Fruit fly (Drosophila melanogaster) whole organism, prepupa: ENCODE measurements around the gene Eig71Ek.

Source experiments
- Blimp-1 ChIP-seq: fragments of 200-800 bp; sonication (Bioruptor generic); optimal IDR thresholded peaks from 3 replicates; lab custom pipeline; 2017; ENCODE audit warnings: missing biosample characterization, missing genetic modification characterization, mild to moderate bottlenecking, moderate library complexity, missing genetic modification reagents
- CG10631 ChIP-seq: fragments of 200-800 bp; sonication (Bioruptor generic); optimal IDR thresholded peaks from 2 replicates; lab custom pipeline; 2016; ENCODE audit warnings: missing biosample characterization, missing genetic modification characterization
- CG10669 ChIP-seq: fragments of 200-800 bp; sonication (Bioruptor generic); optimal IDR thresholded peaks from 3 replicates; lab custom pipeline; 2018; ENCODE audit warnings: missing biosample characterization, mild to moderate bottlenecking, missing genetic modification characterization, moderate library complexity
- CG11294 ChIP-seq: fragments of 200-800 bp; sonication (Bioruptor generic); IDR thresholded peaks from 2 replicates; pipeline ENCODE4 v1.3.6; 2022; ENCODE audit warnings: missing biosample characterization, missing genetic modification characterization
- CG11762 ChIP-seq: fragments of 200-800 bp; sonication (Bioruptor generic); optimal IDR thresholded peaks from 3 replicates; lab custom pipeline; 2016; ENCODE audit warnings: missing biosample characterization, missing genetic modification characterization; ENCODE audit not compliant: insufficient read depth
- CG11902 ChIP-seq: fragments of 200-800 bp; sonication (Bioruptor generic); optimal IDR thresholded peaks from 3 replicates; lab custom pipeline; 2016; ENCODE audit warnings: missing biosample characterization, missing genetic modification characterization
- CG1621 ChIP-seq: fragments of 200-800 bp; sonication (Bioruptor generic); optimal IDR thresholded peaks from 3 replicates; lab custom pipeline; 2018; ENCODE audit warnings: missing biosample characterization, mild to moderate bottlenecking, missing genetic modification characterization
- CG16779 ChIP-seq: fragments of 200-800 bp; sonication (Bioruptor generic); optimal IDR thresholded peaks from 3 replicates; lab custom pipeline; 2017; ENCODE audit warnings: missing biosample characterization, mild to moderate bottlenecking, missing genetic modification characterization
- CG3032 ChIP-seq: fragments of 200-800 bp; optimal IDR thresholded peaks from 2 replicates; lab custom pipeline; 2019; ENCODE audit warnings: missing biosample characterization, mild to moderate bottlenecking, missing genetic modification characterization, moderate library complexity
- CG31627 ChIP-seq: fragments of 200-800 bp; sonication (Bioruptor generic); optimal IDR thresholded peaks from 3 replicates; lab custom pipeline; 2016; ENCODE audit warnings: missing biosample characterization, missing genetic modification characterization
- CG32006 ChIP-seq: fragments of 200-800 bp; sonication (Bioruptor generic); optimal IDR thresholded peaks from 3 replicates; lab custom pipeline; 2017; ENCODE audit warnings: missing biosample characterization, mild to moderate bottlenecking, missing genetic modification characterization
- CG3919 ChIP-seq: fragments of 200-800 bp; sonication (Bioruptor generic); optimal IDR thresholded peaks from 3 replicates; lab custom pipeline; 2016; ENCODE audit warnings: missing biosample characterization, missing genetic modification characterization
- CG4318 ChIP-seq: fragments of 200-800 bp; sonication (Bioruptor generic); optimal IDR thresholded peaks from 3 replicates; lab custom pipeline; 2017; ENCODE audit warnings: missing biosample characterization, mild to moderate bottlenecking, missing genetic modification characterization
- CG6163 ChIP-seq: fragments of 200-800 bp; sonication (Bioruptor generic); IDR thresholded peaks from 3 replicates; pipeline ENCODE4 v1.3.6; 2022; ENCODE audit warnings: missing biosample characterization, missing genetic modification characterization
- CG6276 ChIP-seq: fragments of 200-800 bp; sonication (Bioruptor generic); optimal IDR thresholded peaks from 2 replicates; lab custom pipeline; 2017; ENCODE audit warnings: missing biosample characterization, mild to moderate bottlenecking, missing genetic modification characterization
- CG6792 ChIP-seq: fragments of 200-800 bp; sonication (Bioruptor generic); optimal IDR thresholded peaks from 3 replicates; lab custom pipeline; 2016; ENCODE audit warnings: missing biosample characterization, missing genetic modification characterization
- CG6808 ChIP-seq: fragments of 200-800 bp; sonication (Bioruptor generic); optimal IDR thresholded peaks from 3 replicates; lab custom pipeline; 2017; ENCODE audit warnings: missing biosample characterization, missing genetic modification characterization, mild to moderate bottlenecking, moderate library complexity, missing genetic modification reagents
- CG6854 ChIP-seq: fragments of 200-800 bp; sonication (Bioruptor generic); optimal IDR thresholded peaks from 2 replicates; lab custom pipeline; 2017; ENCODE audit warnings: missing biosample characterization, mild to moderate bottlenecking, missing genetic modification characterization
- CG8119 ChIP-seq: fragments of 200-800 bp; sonication (Bioruptor generic); IDR thresholded peaks from 3 replicates; pipeline ENCODE4 v1.3.6; 2022; ENCODE audit warnings: missing biosample characterization, missing genetic modification characterization
- CG8319 ChIP-seq: fragments of 200-800 bp; sonication (Bioruptor generic); optimal IDR thresholded peaks from 3 replicates; lab custom pipeline; 2016; ENCODE audit warnings: missing biosample characterization, missing genetic modification characterization
- CG8632 ChIP-seq: fragments of 200-800 bp; sonication (Bioruptor generic); optimal IDR thresholded peaks from 3 replicates; lab custom pipeline; 2016; ENCODE audit warnings: missing biosample characterization, missing genetic modification characterization
- CG9139 ChIP-seq: fragments of 200-800 bp; sonication (Bioruptor generic); optimal IDR thresholded peaks from 3 replicates; lab custom pipeline; 2017; ENCODE audit warnings: missing biosample characterization, mild to moderate bottlenecking, missing genetic modification characterization
- Eip75B ChIP-seq: fragments of 200-800 bp; sonication (Bioruptor generic); optimal IDR thresholded peaks from 3 replicates; lab custom pipeline; 2016; ENCODE audit warnings: missing biosample characterization, missing genetic modification characterization
- Eip78C ChIP-seq: fragments of 200-800 bp; sonication (Bioruptor generic); peaks from one replicate; lab custom pipeline; 2016; ENCODE audit warnings: missing biosample characterization, missing genetic modification characterization
- Eip93F ChIP-seq: fragments of 200-800 bp; sonication (Bioruptor generic); optimal IDR thresholded peaks from 2 replicates; lab custom pipeline; 2016; ENCODE audit warnings: missing biosample characterization, mild to moderate bottlenecking, missing genetic modification characterization
- Ets96B ChIP-seq: fragments of 200-800 bp; optimal IDR thresholded peaks from 2 replicates; lab custom pipeline; 2019; ENCODE audit warnings: missing biosample characterization, mild to moderate bottlenecking, missing genetic modification characterization, moderate library complexity
- Gug ChIP-seq: fragments of 200-800 bp; sonication (Bioruptor generic); IDR thresholded peaks from 2 replicates; pipeline ENCODE4 v1.3.6; 2022; ENCODE audit warnings: missing biosample characterization, missing genetic modification characterization
- Hr39 ChIP-seq: fragments of 200-800 bp; sonication (Bioruptor generic); optimal IDR thresholded peaks from 2 replicates; lab custom pipeline; 2016; ENCODE audit warnings: missing biosample characterization, missing genetic modification characterization
- Hr4 ChIP-seq: fragments of 200-800 bp; sonication (Bioruptor generic); optimal IDR thresholded peaks from 3 replicates; lab custom pipeline; 2016; ENCODE audit warnings: missing biosample characterization, missing genetic modification characterization
- Lpt ChIP-seq: fragments of 200-800 bp; sonication (Bioruptor generic); optimal IDR thresholded peaks from 3 replicates; lab custom pipeline; 2016; ENCODE audit warnings: missing biosample characterization, missing genetic modification characterization
- OdsH ChIP-seq: fragments of 200-800 bp; sonication (Bioruptor generic); optimal IDR thresholded peaks from 3 replicates; lab custom pipeline; 2016; ENCODE audit warnings: missing biosample characterization, missing genetic modification characterization
- Smox ChIP-seq: fragments of 200-800 bp; sonication (Bioruptor generic); optimal IDR thresholded peaks from 3 replicates; lab custom pipeline; 2016; ENCODE audit warnings: missing biosample characterization, missing genetic modification characterization
- Sox102F ChIP-seq: fragments of 200-800 bp; sonication (Bioruptor generic); optimal IDR thresholded peaks from 2 replicates; lab custom pipeline; 2016; ENCODE audit warnings: missing biosample characterization, mild to moderate bottlenecking, missing genetic modification characterization
- Sox15 ChIP-seq: fragments of 200-800 bp; sonication (Bioruptor generic); optimal IDR thresholded peaks from 3 replicates; lab custom pipeline; 2016; ENCODE audit warnings: missing biosample characterization, missing genetic modification characterization
- achi ChIP-seq: fragments of 200-800 bp; sonication (Bioruptor generic); optimal IDR thresholded peaks from 3 replicates; lab custom pipeline; 2016; ENCODE audit warnings: missing biosample characterization, missing genetic modification characterization
- acj6 ChIP-seq: fragments of 200-800 bp; sonication (Bioruptor generic); optimal IDR thresholded peaks from 3 replicates; lab custom pipeline; 2016; ENCODE audit warnings: missing biosample characterization, missing genetic modification characterization
- cyc ChIP-seq: fragments of 200-800 bp; sonication (Bioruptor generic); optimal IDR thresholded peaks from 3 replicates; lab custom pipeline; 2016; ENCODE audit warnings: missing biosample characterization, missing genetic modification characterization
- dac ChIP-seq: fragments of 200-800 bp; sonication (Bioruptor generic); optimal IDR thresholded peaks from 2 replicates; lab custom pipeline; 2017; ENCODE audit warnings: missing biosample characterization, mild to moderate bottlenecking, missing genetic modification characterization
- eg ChIP-seq: fragments of 200-800 bp; sonication (Bioruptor generic); IDR thresholded peaks from 3 replicates; pipeline ENCODE4 v1.3.6; 2022; ENCODE audit warnings: missing biosample characterization, missing genetic modification characterization
- esn ChIP-seq: fragments of 200-800 bp; sonication (Bioruptor generic); optimal IDR thresholded peaks from 2 replicates; lab custom pipeline; 2016; ENCODE audit warnings: missing biosample characterization, mild to moderate bottlenecking, missing genetic modification characterization, moderate library complexity
- fd59A ChIP-seq: fragments of 200-800 bp; sonication (Bioruptor generic); optimal IDR thresholded peaks from 2 replicates; lab custom pipeline; 2017; ENCODE audit warnings: missing biosample characterization, mild to moderate bottlenecking, missing genetic modification characterization, missing genetic modification reagents
- fd85E ChIP-seq: fragments of 200-800 bp; sonication (Bioruptor generic); optimal IDR thresholded peaks from 3 replicates; lab custom pipeline; 2016; ENCODE audit warnings: missing biosample characterization, missing genetic modification characterization
- fkh ChIP-seq: fragments of 200-800 bp; sonication (Bioruptor generic); optimal IDR thresholded peaks from 3 replicates; lab custom pipeline; 2017; ENCODE audit warnings: missing biosample characterization, mild to moderate bottlenecking, missing genetic modification characterization, moderate library complexity
- lz ChIP-seq: fragments of 200-800 bp; sonication (Bioruptor generic); optimal IDR thresholded peaks from 3 replicates; lab custom pipeline; 2016; ENCODE audit warnings: missing biosample characterization, missing genetic modification characterization
- pdm3 ChIP-seq: fragments of 200-800 bp; sonication (Bioruptor generic); optimal IDR thresholded peaks from 3 replicates; lab custom pipeline; 2016; ENCODE audit warnings: missing biosample characterization, missing genetic modification characterization
- spab ChIP-seq: fragments of 200-800 bp; sonication (Bioruptor generic); optimal IDR thresholded peaks from 2 replicates; lab custom pipeline; 2017; ENCODE audit warnings: missing biosample characterization, mild to moderate bottlenecking, missing genetic modification characterization, missing genetic modification reagents
- svp ChIP-seq: fragments of 200-800 bp; sonication (Bioruptor generic); peaks from one replicate; lab custom pipeline; 2016; ENCODE audit warnings: missing biosample characterization, missing genetic modification characterization
- topi ChIP-seq: fragments of 200-800 bp; sonication (Bioruptor generic); optimal IDR thresholded peaks from 3 replicates; lab custom pipeline; 2016; ENCODE audit warnings: missing biosample characterization, missing genetic modification characterization
- vri ChIP-seq: fragments of 200-800 bp; sonication (Bioruptor generic); optimal IDR thresholded peaks from 3 replicates; lab custom pipeline; 2016; ENCODE audit warnings: missing biosample characterization, mild to moderate bottlenecking, missing genetic modification characterization

The Eig71Ek gene

DNA sequence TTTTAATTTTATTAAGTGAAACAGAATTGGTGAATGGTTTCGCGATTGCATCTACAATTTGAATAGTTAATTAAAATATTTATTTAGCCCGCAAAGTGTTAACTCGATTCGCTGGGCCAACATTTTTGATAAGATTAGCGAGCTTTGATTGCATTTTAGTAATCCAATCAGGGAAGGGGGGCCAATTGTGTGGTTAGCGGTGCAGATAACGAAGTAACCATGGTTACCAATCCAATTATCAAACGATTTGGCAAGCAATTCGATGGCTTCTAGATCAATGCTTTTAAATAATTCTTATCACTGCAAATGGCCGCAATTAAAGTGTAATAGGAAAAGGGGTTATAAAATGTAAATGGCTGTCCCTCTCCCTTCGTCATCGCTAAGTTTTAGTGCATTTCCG lies 31.3 kb downstream of the Eig71Ek start:
- TF ChIP-seq CG3919 (GFP tag; lab: Kevin White, UChicago) = no peak
- TF ChIP-seq Eip93F = no peak
- no peak for TF ChIP-seq CG31627 (GFP tag; lab: Kevin White, UChicago)
- TF ChIP-seq CG9139 (GFP tag; lab: Kevin White, UChicago) = no peak
- TF ChIP-seq CG11294 (GFP tag; lab: Robert Waterston, UW) = no peak
- TF ChIP-seq dac (GFP tag; lab: Kevin White, UChicago) = no peak
- no peak for TF ChIP-seq fd85E
- TF ChIP-seq Sox15 (GFP tag; lab: Kevin White, UChicago) = no peak
- no peak for TF ChIP-seq fd59A
- TF ChIP-seq lz = no peak
- TF ChIP-seq acj6 (GFP tag; lab: Kevin White, UChicago) = no peak

DNA sequence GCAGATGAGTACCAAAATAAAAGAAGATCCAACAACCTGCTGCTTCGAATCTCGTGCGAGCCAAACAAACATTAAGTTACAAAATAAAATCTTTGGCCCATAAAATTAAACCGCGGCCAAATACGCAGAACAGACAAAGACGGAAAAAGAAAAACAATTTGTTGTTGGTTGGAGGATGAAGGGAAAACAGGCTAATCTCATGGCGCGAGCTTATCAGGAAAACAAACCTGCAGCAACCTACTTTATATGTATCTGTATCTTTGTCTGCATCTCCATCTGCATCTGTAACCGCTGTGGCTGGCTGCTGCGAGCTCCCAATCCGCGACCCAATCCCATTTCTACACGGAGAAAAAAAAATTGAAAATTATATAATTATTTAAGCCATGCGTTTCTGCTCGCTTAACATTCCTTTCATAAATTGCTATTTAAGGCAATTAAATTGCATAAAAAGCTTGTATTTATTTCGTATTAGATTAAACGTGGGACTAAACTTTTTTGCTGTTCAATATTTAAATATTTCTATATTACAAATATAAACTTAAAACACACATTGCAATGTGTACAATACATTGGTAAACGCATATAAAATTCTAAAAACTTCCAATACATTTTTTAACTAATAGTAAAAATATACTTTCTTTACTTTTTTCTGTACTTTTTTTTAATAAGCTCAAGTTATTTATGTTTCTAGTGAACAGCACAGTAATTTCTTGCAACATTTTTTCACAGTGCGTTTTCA lies 31.9 kb downstream of the Eig71Ek start:
- TF ChIP-seq CG16779 (tag; lab: Kevin White, UChicago) (no peak), Ets96B (peak; percentile 20), CG6792 (peak; percentile 33), CG8119 (no peak), Eip78C (peak; percentile 87), CG1621 (tag; lab: Kevin White, UChicago) (no peak), CG8632 (GFP tag; lab: Kevin White, UChicago) (peak; percentile 56), Hr39 (GFP tag; lab: Kevin White, UChicago) (peak; percentile 1), esn (GFP tag; lab: Kevin White, UChicago) (peak; percentile 36), CG6854 (GFP tag; lab: Kevin White, UChicago) (no peak), Lpt (no peak), CG32006 (GFP tag; lab: Kevin White, UChicago) (peak; percentile 70), fkh (GFP tag; lab: Kevin White, UChicago) (no peak), eg (GFP tag; lab: Robert Waterston, UW) (no peak), CG3032 (tag; lab: Kevin White, UChicago) (no peak), CG6808 (GFP tag; lab: Kevin White, UChicago) (no peak), cyc (peak; percentile 11), topi (GFP tag; lab: Kevin White, UChicago) (no peak), Eip75B (GFP tag; lab: Kevin White, UChicago) (no peak), CG10631 (peak; percentile 13), CG6276 (GFP tag; lab: Kevin White, UChicago) (peak; percentile 41), Gug (GFP tag; lab: Robert Waterston, UW) (peak; percentile 14; the same call in 1 of the 2 replicates), OdsH (GFP tag; lab: Kevin White, UChicago) (peak; percentile 56), acj6 (GFP tag; lab: Kevin White, UChicago) (peak; percentile 62), CG31627 (GFP tag; lab: Kevin White, UChicago) (no peak), Smox (GFP tag; lab: Kevin White, UChicago) (peak; percentile 13), CG11762 (GFP tag; lab: Kevin White, UChicago) (peak; percentile 51), Hr4 (GFP tag; lab: Kevin White, UChicago) (peak; percentile 15), spab (peak; percentile 31), vri (GFP tag; lab: Kevin White, UChicago) (no peak), Sox102F (GFP tag; lab: Kevin White, UChicago) (no peak), CG6163 (no peak), CG8319 (GFP tag; lab: Kevin White, UChicago) (no peak), achi (peak; percentile 54), Blimp-1 (GFP tag; lab: Kevin White, UChicago) (no peak), svp (GFP tag; lab: Kevin White, UChicago) (peak; percentile 67), dac (GFP tag; lab: Kevin White, UChicago) (no peak), pdm3 (GFP tag; lab: Kevin White, UChicago) (peak; percentile 36), lz (no peak), CG11902 (GFP tag; lab: Kevin White, UChicago) (no peak), CG10669 (GFP tag; lab: Kevin White, UChicago) (peak; percentile 8), CG4318 (GFP tag; lab: Kevin White, UChicago) (peak; percentile 40), CG3919 (GFP tag; lab: Kevin White, UChicago) (peak; percentile 52), fd59A (no peak)
